Fruit fly (Drosophila melanogaster): ENCODE results near the gene Ip259.

Gene Ip259

dm6 chr2L:10386208-10386805, 21.8 kb upstream of the Ip259 start, which contains the start of the genes Cdk1 and mRpS7 (continued):
- peak; percentile 26 for TF ChIP-seq B-H2 (GFP tag; optimal IDR thresholded peaks at IDR 0.05)
- TF ChIP-seq NfI (GFP tag; optimal IDR thresholded peaks at IDR 0.05), result peak; percentile 76
- TF ChIP-seq Hr51 (GFP tag; optimal IDR thresholded peaks at IDR 0.05), result peak; percentile 4 to 81
- TF ChIP-seq pfk (GFP tag; optimal IDR thresholded peaks at IDR 0.05), result peak; percentile 90
- peak; percentile 28 for TF ChIP-seq CG9797 (GFP tag; optimal IDR thresholded peaks at IDR 0.05)
- no peak for TF ChIP-seq inv (GFP tag; IDR thresholded peaks at IDR 0.05; ENCODE audit: partially characterized antibody)
- TF ChIP-seq Neu2 (GFP tag; optimal IDR thresholded peaks at IDR 0.05; ENCODE audit: borderline replicate concordance), result no peak
- TF ChIP-seq CG5180 (GFP tag; optimal IDR thresholded peaks at IDR 0.05), result no peak
- TF ChIP-seq vvl (GFP tag; IDR thresholded peaks at IDR 0.05), result peak; percentile 77
- TF ChIP-seq Drgx (GFP tag; IDR thresholded peaks at IDR 0.05), result peak; percentile 53; the same call in 1 of the 2 replicates
- no peak for TF ChIP-seq usp (GFP tag; optimal IDR thresholded peaks at IDR 0.05)
- TF ChIP-seq tin (GFP tag; optimal IDR thresholded peaks at IDR 0.05), result peak; percentile 66
- TF ChIP-seq Six4 (GFP tag; optimal IDR thresholded peaks at IDR 0.05), result peak; percentile 48
- peak; percentile 66 for TF ChIP-seq fd3F (GFP tag; optimal IDR thresholded peaks at IDR 0.05)
- TF ChIP-seq Gsc (GFP tag; IDR thresholded peaks at IDR 0.05), result no peak
- TF ChIP-seq CG16779 (GFP tag; IDR thresholded peaks at IDR 0.05), result no peak
- no peak for TF ChIP-seq toy (GFP tag; IDR thresholded peaks at IDR 0.05)
- TF ChIP-seq lmd (GFP tag; IDR thresholded peaks at IDR 0.05), result no peak; the same call in 1 of the 2 replicates
- TF ChIP-seq Xbp1 (GFP tag; optimal IDR thresholded peaks at IDR 0.05), result peak; percentile 77
- peak; percentile 48 for TF ChIP-seq CG4404 (GFP tag; IDR thresholded peaks at IDR 0.05)
- peak; percentile 68 for TF ChIP-seq chm (GFP tag; IDR thresholded peaks at IDR 0.05)
- peak; percentile 31 for TF ChIP-seq shn (GFP tag; optimal IDR thresholded peaks at IDR 0.05)
- TF ChIP-seq Fer1 (GFP tag; optimal IDR thresholded peaks at IDR 0.05), result peak; percentile 32
- no peak for TF ChIP-seq br (optimal IDR thresholded peaks at IDR 0.05)
- peak; percentile 45 for TF ChIP-seq Lhr (GFP tag; optimal IDR thresholded peaks at IDR 0.05)
- TF ChIP-seq Oaz (GFP tag; IDR thresholded peaks at IDR 0.05), result peak; percentile 45
- TF ChIP-seq CG2712 (tag; optimal IDR thresholded peaks at IDR 0.05), result peak; percentile 84
- TF ChIP-seq Dek (tag; optimal IDR thresholded peaks at IDR 0.05), result peak; percentile 81
- no peak for TF ChIP-seq CG2129 (GFP tag; IDR thresholded peaks at IDR 0.05; ENCODE audit: partially characterized antibody)
- TF ChIP-seq Camta (GFP tag; optimal IDR thresholded peaks at IDR 0.05), result peak; percentile 57
- TF ChIP-seq Mes4 (GFP tag; optimal IDR thresholded peaks at IDR 0.05), result peak; percentile 47
- peak; percentile 51 for TF ChIP-seq HmgZ (tag; optimal IDR thresholded peaks at IDR 0.05)
- TF ChIP-seq CG4360 (GFP tag; IDR thresholded peaks at IDR 0.05), result no peak
- TF ChIP-seq Rfx (GFP tag; IDR thresholded peaks at IDR 0.05), result peak; percentile 70
- peak; percentile 66 for TF ChIP-seq Spps (tag; optimal IDR thresholded peaks at IDR 0.05)
- TF ChIP-seq Atf-2 (GFP tag; optimal IDR thresholded peaks at IDR 0.05), result peak; percentile 38
- no peak for TF ChIP-seq MTF-1 (GFP tag; optimal IDR thresholded peaks at IDR 0.05; ENCODE audit: borderline replicate concordance)
- no peak for TF ChIP-seq insv (GFP tag; optimal IDR thresholded peaks at IDR 0.05)
- peak; percentile 84 for TF ChIP-seq CG2116 (GFP tag; optimal IDR thresholded peaks at IDR 0.05)
- TF ChIP-seq zfh1 (GFP tag; IDR thresholded peaks at IDR 0.05), result peak; percentile 73
- no peak for TF ChIP-seq repo (GFP tag; optimal IDR thresholded peaks at IDR 0.05)
- TF ChIP-seq NC2α (GFP tag; optimal IDR thresholded peaks at IDR 0.05), result no peak
- no peak for TF ChIP-seq tup (GFP tag; optimal IDR thresholded peaks at IDR 0.05)
- no peak for TF ChIP-seq her (GFP tag; optimal IDR thresholded peaks at IDR 0.05)
- peak; percentile 46 for TF ChIP-seq CG10654 (GFP tag; optimal IDR thresholded peaks at IDR 0.05)
- 0 out of 2 replicates have a peak, but pooled peaks have one; percentile 37 for TF ChIP-seq Taf1 (GFP tag; IDR thresholded peaks at IDR 0.05)
- TF ChIP-seq CG8765 (GFP tag; IDR thresholded peaks at IDR 0.05), result peak; percentile 60; the same call in 1 of the 2 replicates
- peak; percentile 86 for TF ChIP-seq CG7839 (tag; optimal IDR thresholded peaks at IDR 0.05)
- TF ChIP-seq Aef1 (GFP tag; IDR thresholded peaks at IDR 0.05), result peak; percentile 53
- peak; percentile 56 for TF ChIP-seq pum (GFP tag; optimal IDR thresholded peaks at IDR 0.05)
- TF ChIP-seq ATbp (GFP tag; optimal IDR thresholded peaks at IDR 0.05), result no peak
